Worm (Caenorhabditis elegans) whole organism, L2 larva: ENCODE results near the gene K08E7.5.

Experiments
- aly-2 ChIP-seq: fragments of 150-350 bp; optimal IDR thresholded peaks from 2 replicates; lab custom pipeline; 2014; ENCODE audit warnings: missing biosample characterization, missing genetic modification characterization
- ama-1 ChIP-seq: fragments of 150-350 bp; optimal IDR thresholded peaks from 2 replicates; lab custom pipeline; 2018; ENCODE audit warnings: inconsistent platforms
- ceh-16 ChIP-seq: fragments of 150-350 bp; optimal IDR thresholded peaks from 2 replicates; lab custom pipeline; 2014; ENCODE audit warnings: missing biosample characterization, missing genetic modification characterization
- lin-13 ChIP-seq: fragments of 150-350 bp; optimal IDR thresholded peaks from 2 replicates; lab custom pipeline; 2014; ENCODE audit warnings: missing biosample characterization, missing genetic modification reagents, missing genetic modification characterization
- mdl-1 ChIP-seq, 2 experiments: fragments of 150-350 bp in 1 of 2; sonication (generic microtip) in 1 of 2; optimal IDR thresholded peaks; 2 replicates each; lab custom pipeline; 2017; ENCODE audit warnings: missing biosample characterization in 2 of 2, missing genetic modification characterization in 2 of 2
- nhr-11 ChIP-seq: fragments of 150-350 bp; optimal IDR thresholded peaks from 2 replicates; lab custom pipeline; 2014; ENCODE audit warnings: missing biosample characterization, missing genetic modification characterization
- nhr-77 ChIP-seq: fragments of 150-350 bp; optimal IDR thresholded peaks from 2 replicates; lab custom pipeline; 2014; ENCODE audit warnings: missing biosample characterization, missing genetic modification characterization
- snpc-4 ChIP-seq: fragments of 150-350 bp; optimal IDR thresholded peaks from 2 replicates; lab custom pipeline; 2014; ENCODE audit warnings: missing biosample characterization, missing genetic modification characterization

DNA sequence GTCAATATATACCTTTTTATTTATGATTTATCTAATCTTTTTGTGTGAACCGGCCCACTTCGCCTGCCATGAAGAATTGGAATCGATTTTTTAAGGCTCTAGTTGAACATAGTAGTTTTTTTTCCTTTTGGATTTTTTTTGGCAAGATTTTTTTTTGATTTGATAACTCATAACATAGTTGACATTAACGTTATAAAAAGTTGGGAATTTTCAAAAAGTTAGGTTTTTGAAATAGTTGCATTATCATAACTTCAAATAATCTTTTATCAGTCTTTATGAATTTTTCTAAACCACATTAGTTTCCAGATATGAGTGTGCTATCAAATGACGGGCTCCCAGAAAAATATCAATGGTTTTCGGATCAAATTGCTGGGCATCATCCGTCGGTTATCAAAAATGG is 25.3 kb upstream of the K08E7.5 start, which contains the start of gene ipmk-1:
- TF ChIP-seq lin-13 (GFP tag; lab: Kevin White, UChicago) (no peak), nhr-11 (tag; lab: Kevin White, UChicago) (no peak), mdl-1 (tag; optimal IDR thresholded peaks at IDR 0.05; lab: Kevin White, UChicago) (no peak), ceh-16 (tag; lab: Kevin White, UChicago) (no peak), snpc-4 (no peak), ama-1 (lab: Kevin White, UChicago) (no peak), nhr-77 (tag; lab: Kevin White, UChicago) (no peak), aly-2 (no peak)
